Worm (Caenorhabditis elegans): ENCODE measurements around the gene cutl-25.

Gene cutl-25

ce11 chrIII:3026679-3027078 is 20.3 kb downstream of the cutl-25 start:
- TF ChIP-seq F44E2.7 (GFP tag; IDR thresholded peaks at IDR 0.05), result no peak
- TF ChIP-seq nhr-102 (tag; optimal IDR thresholded peaks at IDR 0.05), result no peak
- TF ChIP-seq mxl-3 (GFP tag; optimal IDR thresholded peaks at IDR 0.05), result no peak
- TF ChIP-seq ces-1 (GFP tag; optimal IDR thresholded peaks at IDR 0.05), result no peak
- TF ChIP-seq lin-13 (GFP tag; optimal IDR thresholded peaks at IDR 0.05), result no peak
- no peak for TF ChIP-seq ceh-44 (GFP tag; IDR thresholded peaks at IDR 0.05)
- TF ChIP-seq sdz-12 (GFP tag; optimal IDR thresholded peaks at IDR 0.05), result no peak
- no peak for TF ChIP-seq nhr-6 (tag; optimal IDR thresholded peaks at IDR 0.05)
- TF ChIP-seq F10B5.3 (tag; optimal IDR thresholded peaks at IDR 0.05), result no peak
- no peak for TF ChIP-seq D1046.2 (GFP tag; IDR thresholded peaks at IDR 0.05)
- no peak for TF ChIP-seq dve-1 (tag; optimal IDR thresholded peaks at IDR 0.05; ENCODE audit: insufficient read depth)
- TF ChIP-seq ZK337.2 (GFP tag; IDR thresholded peaks at IDR 0.05), result no peak
- no peak for TF ChIP-seq R02D3.7 (tag; optimal IDR thresholded peaks at IDR 0.05)
- TF ChIP-seq nhr-111 (GFP tag; optimal IDR thresholded peaks at IDR 0.05), result no peak
- TF ChIP-seq aly-2 (tag; optimal IDR thresholded peaks at IDR 0.05), result no peak
- TF ChIP-seq hlh-11 (tag; optimal IDR thresholded peaks at IDR 0.05), result no peak
- TF ChIP-seq lin-15B (tag; optimal IDR thresholded peaks at IDR 0.05), result no peak
- TF ChIP-seq dmd-9 (GFP tag; IDR thresholded peaks at IDR 0.05), result no peak
- no peak for TF ChIP-seq egl-43 (GFP tag; IDR thresholded peaks at IDR 0.05)
- no peak for TF ChIP-seq rbr-2 (tag; optimal IDR thresholded peaks at IDR 0.05)

ce11 chrIII:3020035-3020434 is 26.9 kb downstream of the cutl-25 start:
- TF ChIP-seq F10B5.3 (tag; optimal IDR thresholded peaks at IDR 0.05) (no peak), unc-62 (GFP tag; optimal IDR thresholded peaks at IDR 0.05 in 1 of 2) (peak in 1 of 2 experiments; percentile 0), unc-62 (tag; optimal IDR thresholded peaks at IDR 0.05) (no peak), jun-1 (tag; optimal IDR thresholded peaks at IDR 0.05) (no peak), lim-7 (GFP tag; IDR thresholded peaks at IDR 0.05) (no peak)

- TF ChIP-seq hlh-11 (tag; optimal IDR thresholded peaks at IDR 0.05), result no peak
- TF ChIP-seq dve-1 (tag; optimal IDR thresholded peaks at IDR 0.05; ENCODE audit: insufficient read depth), result no peak
These were observed 28.1 kb downstream of the cutl-25 start for ce11 chrIII:3018822-3019221.

- TF ChIP-seq dmd-9 (GFP tag; IDR thresholded peaks at IDR 0.05) (peak; percentile 64; the same call in 1 of the 2 replicates), D1046.2 (GFP tag; IDR thresholded peaks at IDR 0.05) (peak; percentile 60; the same call in 1 of the 2 replicates), ceh-44 (GFP tag; IDR thresholded peaks at IDR 0.05) (0 out of 2 replicates have a peak, but pooled peaks have one; percentile 15)
These were observed 35.3 kb downstream of the cutl-25 start for ce11 chrIII:3011644-3012043.

ce11 chrIII:2995288-2995687 is 51.7 kb downstream of the cutl-25 start:
- TF ChIP-seq hif-1 (tag; optimal IDR thresholded peaks at IDR 0.05) (no peak), spr-3 (GFP tag; optimal IDR thresholded peaks at IDR 0.05) (no peak), pha-4 (GFP tag; IDR thresholded peaks at IDR 0.05) (no peak), pha-4 (tag; optimal IDR thresholded peaks at IDR 0.05) (no peak), unc-62 (GFP tag; optimal IDR thresholded peaks at IDR 0.05 in 1 of 2) (peak in 1 of 2 experiments; percentile 9), unc-62 (tag; optimal IDR thresholded peaks at IDR 0.05) (no peak), nhr-77 (tag; optimal IDR thresholded peaks at IDR 0.05) (no peak), dmd-8 (GFP tag; IDR thresholded peaks at IDR 0.05) (no peak), rbr-2 (tag; optimal IDR thresholded peaks at IDR 0.05) (no peak), mdt-29 (GFP tag; IDR thresholded peaks at IDR 0.05) (no peak), ces-1 (GFP tag; optimal IDR thresholded peaks at IDR 0.05) (no peak), nhr-237 (tag; optimal IDR thresholded peaks at IDR 0.05) (no peak), lin-13 (GFP tag; optimal IDR thresholded peaks at IDR 0.05) (no peak), aly-2 (tag; optimal IDR thresholded peaks at IDR 0.05) (no peak), mxl-3 (GFP tag; optimal IDR thresholded peaks at IDR 0.05) (no peak), ceh-28 (tag; optimal IDR thresholded peaks at IDR 0.05) (peak; percentile 88), duxl-1 (tag; optimal IDR thresholded peaks at IDR 0.05; ENCODE audit: poor library complexity) (no peak)

Measured in whole organism, L4 larva.